Fruit fly (Drosophila melanogaster) whole organism, embryonic: ENCODE measurements around the gene CG33932.

Experiments
- CG10462 ChIP-seq: fragments of 200-800 bp; sonication (Bioruptor generic); optimal IDR thresholded peaks from 2 replicates; lab custom pipeline; 2016; ENCODE audit warnings: missing biosample characterization, missing genetic modification characterization
- CG11560 ChIP-seq: fragments of 200-800 bp; sonication (Bioruptor generic); IDR thresholded peaks from 3 replicates; pipeline ENCODE4 v1.3.6; 2022; ENCODE audit warnings: missing biosample characterization, missing genetic modification characterization
- CG13894 ChIP-seq: fragments of 200-800 bp; sonication (Bioruptor generic); optimal IDR thresholded peaks from 3 replicates; lab custom pipeline; 2018; ENCODE audit warnings: missing biosample characterization, mild to moderate bottlenecking, missing genetic modification characterization, moderate library complexity
- CG14014 ChIP-seq: fragments of 200-800 bp; sonication (Bioruptor generic); IDR thresholded peaks from 2 replicates; pipeline ENCODE4 v1.3.6; 2022; ENCODE audit warnings: missing biosample characterization, missing genetic modification characterization
- CG15011 ChIP-seq: fragments of 200-800 bp; sonication (Bioruptor generic); optimal IDR thresholded peaks from 3 replicates; lab custom pipeline; 2018; ENCODE audit warnings: missing biosample characterization, mild to moderate bottlenecking, missing genetic modification characterization
- CG16815 ChIP-seq: fragments of 200-800 bp; sonication (Bioruptor generic); optimal IDR thresholded peaks from 3 replicates; lab custom pipeline; 2017; ENCODE audit warnings: missing biosample characterization, mild to moderate bottlenecking, missing genetic modification characterization
- CG2199 ChIP-seq: fragments of 200-800 bp; sonication (Bioruptor generic); IDR thresholded peaks from 3 replicates; pipeline ENCODE4 v1.3.6; 2022; ENCODE audit warnings: missing biosample characterization, missing genetic modification characterization
- CG2678 ChIP-seq: fragments of 200-800 bp; sonication (Bioruptor generic); optimal IDR thresholded peaks from 3 replicates; lab custom pipeline; 2019; ENCODE audit warnings: missing biosample characterization, mild to moderate bottlenecking, missing genetic modification characterization, moderate library complexity
- CG34224 ChIP-seq: fragments of 200-800 bp; sonication (Bioruptor generic); IDR thresholded peaks from 3 replicates; pipeline ENCODE4 v1.3.6; 2022; ENCODE audit warnings: missing biosample characterization, missing genetic modification characterization; ENCODE audit not compliant: partially characterized antibody
- CG3995 ChIP-seq: fragments of 200-800 bp; sonication (Bioruptor generic); optimal IDR thresholded peaks from 3 replicates; lab custom pipeline; 2016; ENCODE audit warnings: missing biosample characterization, missing genetic modification characterization
- CG43689 ChIP-seq: fragments of 200-800 bp; sonication (Bioruptor generic); IDR thresholded peaks from 2 replicates; pipeline ENCODE4 v1.3.6; 2022; ENCODE audit warnings: missing biosample characterization, missing genetic modification characterization
- CG4617 ChIP-seq: fragments of 200-800 bp; sonication (Bioruptor generic); optimal IDR thresholded peaks from 3 replicates; lab custom pipeline; 2016; ENCODE audit warnings: missing biosample characterization, missing genetic modification characterization, borderline replicate concordance
- CG4707 ChIP-seq: fragments of 200-800 bp; sonication (Bioruptor generic); optimal IDR thresholded peaks from 2 replicates; lab custom pipeline; 2018; ENCODE audit warnings: missing biosample characterization, mild to moderate bottlenecking, missing genetic modification characterization, moderate library complexity
- CG6854 ChIP-seq: fragments of 200-800 bp; sonication (Bioruptor generic); optimal IDR thresholded peaks from 3 replicates; lab custom pipeline; 2017; ENCODE audit warnings: missing biosample characterization, mild to moderate bottlenecking, missing genetic modification characterization
- CG7271 ChIP-seq: fragments of 200-800 bp; sonication (Bioruptor generic); optimal IDR thresholded peaks from 2 replicates; lab custom pipeline; 2018; ENCODE audit warnings: missing biosample characterization, mild to moderate bottlenecking, missing genetic modification characterization, moderate library complexity
- CG7928 ChIP-seq: fragments of 200-800 bp; sonication (Bioruptor generic); optimal IDR thresholded peaks from 2 replicates; lab custom pipeline; 2017; ENCODE audit warnings: missing biosample characterization, mild to moderate bottlenecking, missing genetic modification characterization
- CG8388 ChIP-seq: fragments of 200-800 bp; sonication (Bioruptor generic); optimal IDR thresholded peaks from 2 replicates; lab custom pipeline; 2019; ENCODE audit warnings: missing biosample characterization, mild to moderate bottlenecking, missing genetic modification characterization, moderate library complexity
- CG9932 ChIP-seq: fragments of 200-800 bp; sonication (Bioruptor generic); IDR thresholded peaks from 2 replicates; pipeline ENCODE4 v1.3.6; 2022; ENCODE audit warnings: missing biosample characterization, missing genetic modification characterization
- CHES-1-like ChIP-seq: fragments of 200-800 bp; sonication (Bioruptor generic); optimal IDR thresholded peaks from 2 replicates; lab custom pipeline; 2016; ENCODE audit warnings: missing biosample characterization, missing genetic modification characterization
- CTCF ChIP-seq: fragments of 200-800 bp; sonication (Bioruptor generic); optimal IDR thresholded peaks from 2 replicates; lab custom pipeline; 2017; ENCODE audit warnings: missing biosample characterization, mild to moderate bottlenecking, missing genetic modification characterization, moderate library complexity
- Dad ChIP-seq: fragments of 200-800 bp; sonication (Bioruptor generic); optimal IDR thresholded peaks from 3 replicates; lab custom pipeline; 2016; ENCODE audit warnings: missing biosample characterization, missing genetic modification characterization
- Dbx ChIP-seq: fragments of 200-800 bp; sonication (Bioruptor generic); IDR thresholded peaks from 3 replicates; pipeline ENCODE4 v1.3.6; 2022; ENCODE audit warnings: missing biosample characterization, missing genetic modification characterization
- E2f1 ChIP-seq: fragments of 200-800 bp; sonication (Bioruptor generic); IDR thresholded peaks from 2 replicates; pipeline ENCODE4 v1.3.6; 2022; ENCODE audit warnings: missing biosample characterization, missing genetic modification characterization
- Ets65A ChIP-seq: fragments of 200-800 bp; sonication (Bioruptor generic); peaks from one replicate; lab custom pipeline; 2016; ENCODE audit warnings: missing biosample characterization, missing genetic modification characterization
- Fer1 ChIP-seq: fragments of 200-800 bp; sonication (Bioruptor generic); optimal IDR thresholded peaks from 2 replicates; lab custom pipeline; 2017; ENCODE audit warnings: missing biosample characterization, mild to moderate bottlenecking, missing genetic modification characterization
- Fer2 ChIP-seq: fragments of 200-800 bp; sonication (Bioruptor generic); optimal IDR thresholded peaks from 2 replicates; lab custom pipeline; 2018; ENCODE audit warnings: missing biosample characterization, mild to moderate bottlenecking, missing genetic modification characterization, moderate library complexity
- HHEX ChIP-seq: fragments of 200-800 bp; sonication (Bioruptor generic); optimal IDR thresholded peaks from 3 replicates; lab custom pipeline; 2017; ENCODE audit warnings: missing biosample characterization, mild to moderate bottlenecking, missing genetic modification characterization, missing genetic modification reagents
- Hand ChIP-seq: fragments of 200-800 bp; sonication (Bioruptor generic); optimal IDR thresholded peaks from 2 replicates; lab custom pipeline; 2017; ENCODE audit warnings: mild to moderate bottlenecking, missing biosample characterization, missing genetic modification reagents, missing genetic modification characterization
- Hmx ChIP-seq: fragments of 200-800 bp; sonication (Bioruptor generic); optimal IDR thresholded peaks from 2 replicates; lab custom pipeline; 2016; ENCODE audit warnings: missing biosample characterization, missing genetic modification characterization
- Lim3 ChIP-seq: fragments of 200-800 bp; sonication (Bioruptor generic); IDR thresholded peaks from 2 replicates; pipeline ENCODE4 v1.3.6; 2022; ENCODE audit warnings: missing biosample characterization, missing genetic modification characterization
- Neu2 ChIP-seq: fragments of 200-800 bp; sonication (Bioruptor generic); optimal IDR thresholded peaks from 3 replicates; lab custom pipeline; 2016; ENCODE audit warnings: missing biosample characterization, missing genetic modification characterization, borderline replicate concordance
- Oaz ChIP-seq: fragments of 200-800 bp; sonication (Bioruptor generic); IDR thresholded peaks from 2 replicates; pipeline ENCODE4 v1.3.6; 2022; ENCODE audit warnings: missing biosample characterization, missing genetic modification characterization
- Ptx1 ChIP-seq: fragments of 200-800 bp; sonication (Bioruptor generic); IDR thresholded peaks from 2 replicates; pipeline ENCODE4 v1.3.6; 2022; ENCODE audit warnings: missing biosample characterization, missing genetic modification characterization
- Scr ChIP-seq: fragments of 200-800 bp; sonication (Bioruptor generic); IDR thresholded peaks from 2 replicates; pipeline ENCODE4 v1.3.6; 2022; ENCODE audit warnings: missing biosample characterization, missing genetic modification characterization; ENCODE audit not compliant: partially characterized antibody
- ash1 ChIP-seq: fragments of 200-800 bp; sonication (Bioruptor generic); optimal IDR thresholded peaks from 2 replicates; lab custom pipeline; 2018; ENCODE audit warnings: missing biosample characterization, mild to moderate bottlenecking, missing genetic modification characterization
- cad ChIP-seq: fragments of >200 bp; optimal IDR thresholded peaks from 2 replicates; lab custom pipeline; 2017; ENCODE audit warnings: missing biosample characterization, missing genetic modification characterization
- chif ChIP-seq, 2 experiments: fragments of 200-800 bp; sonication (Bioruptor generic); optimal IDR thresholded peaks; 3 replicates each; lab custom pipeline; 2016; ENCODE audit warnings: missing biosample characterization in 2 of 2, missing genetic modification characterization in 2 of 2
- chinmo ChIP-seq: fragments of 200-800 bp; sonication (Bioruptor generic); IDR thresholded peaks from 4 replicates; pipeline ENCODE4 v1.3.6; 2022; ENCODE audit warnings: missing biosample characterization, missing genetic modification characterization; ENCODE audit not compliant: partially characterized antibody
- disco-r ChIP-seq: fragments of 200-800 bp; sonication (Bioruptor generic); optimal IDR thresholded peaks from 2 replicates; lab custom pipeline; 2016; ENCODE audit warnings: missing biosample characterization, missing genetic modification characterization
- gcm2 ChIP-seq: fragments of 200-800 bp; sonication (Bioruptor generic); optimal IDR thresholded peaks from 2 replicates; lab custom pipeline; 2016; ENCODE audit warnings: missing biosample characterization, missing genetic modification characterization
- ken ChIP-seq: fragments of 200-800 bp; sonication (Bioruptor generic); IDR thresholded peaks from 3 replicates; pipeline ENCODE4 v1.3.6; 2022; ENCODE audit warnings: missing biosample characterization, missing genetic modification characterization
- lola ChIP-seq, 3 experiments: fragments of >200 bp in 2 of 3; fragments of 200-800 bp in 1 of 3; sonication (Bioruptor generic) in 1 of 3; optimal IDR thresholded peaks; 2 replicates each; lab custom pipeline; 2017 to 2019; ENCODE audit warnings: missing biosample characterization in 3 of 3, missing genetic modification characterization in 3 of 3, mild to moderate bottlenecking in 1 of 3, moderate library complexity in 1 of 3
- salm ChIP-seq: fragments of 200-800 bp; sonication (Bioruptor generic); optimal IDR thresholded peaks from 2 replicates; lab custom pipeline; 2018; ENCODE audit warnings: missing biosample characterization, mild to moderate bottlenecking, missing genetic modification characterization
- scrt ChIP-seq: fragments of 200-800 bp; sonication (Bioruptor generic); optimal IDR thresholded peaks from 2 replicates; lab custom pipeline; 2018; ENCODE audit warnings: missing biosample characterization, mild to moderate bottlenecking, missing genetic modification characterization, moderate library complexity
- sd ChIP-seq: fragments of 200-800 bp; sonication (Bioruptor generic); optimal IDR thresholded peaks from 3 replicates; lab custom pipeline; 2018; ENCODE audit warnings: missing biosample characterization, mild to moderate bottlenecking, missing genetic modification characterization, moderate library complexity
- shn ChIP-seq: fragments of 200-800 bp; sonication (Bioruptor generic); optimal IDR thresholded peaks from 3 replicates; lab custom pipeline; 2016; ENCODE audit warnings: missing biosample characterization, missing genetic modification characterization
- trem ChIP-seq: fragments of 200-800 bp; optimal IDR thresholded peaks from 3 replicates; lab custom pipeline; 2019; ENCODE audit warnings: missing biosample characterization, mild to moderate bottlenecking, missing genetic modification characterization, moderate library complexity
- z ChIP-seq: fragments of 200-800 bp; sonication (Bioruptor generic); IDR thresholded peaks from 3 replicates; pipeline ENCODE4 v1.3.6; 2022; ENCODE audit warnings: missing biosample characterization, missing genetic modification characterization
- zfh1 ChIP-seq: fragments of 200-800 bp; sonication (Bioruptor generic); IDR thresholded peaks from 3 replicates; pipeline ENCODE4 v1.3.6; 2022; ENCODE audit warnings: missing biosample characterization, missing genetic modification characterization

CG33932 gene

dm6 chrX:19694792-19695558 lies 49.3 kb upstream of the CG33932 start, which contains the start of gene CG14229 (continued):
- no peak for TF ChIP-seq CG15011 (GFP tag; lab: Kevin White, UChicago)
- TF ChIP-seq ken: no peak
- TF ChIP-seq shn (GFP tag; lab: Kevin White, UChicago): no peak
- no peak for TF ChIP-seq CG10462 (GFP tag; lab: Kevin White, UChicago)
- TF ChIP-seq CG2678 (tag; lab: Kevin White, UChicago): peak; percentile 7
- TF ChIP-seq, all 482 proteins: peak for 76

dm6 chrX:19696845-19697244 lies 47.4 kb upstream of the CG33932 start, which contains the start of gene Cdc42:
Gene Cdc42 (plus strand): TSS chrX:19697091.
- TF ChIP-seq Oaz: no peak
- TF ChIP-seq Fer2 (tag; lab: Kevin White, UChicago): no peak
- no peak for TF ChIP-seq E2f1 (GFP tag; lab: Robert Waterston, UW)
- TF ChIP-seq disco-r (GFP tag; lab: Kevin White, UChicago): no peak
- no peak for TF ChIP-seq CG2199 (GFP tag; lab: Robert Waterston, UW)
- no peak for TF ChIP-seq CG7271 (tag; lab: Kevin White, UChicago)
- no peak for TF ChIP-seq CHES-1-like (GFP tag; lab: Kevin White, UChicago)
- TF ChIP-seq CG13894: peak; percentile 61
- TF ChIP-seq CG4707 (GFP tag; lab: Kevin White, UChicago): no peak
- no peak for TF ChIP-seq Hand (GFP tag; lab: Kevin White, UChicago)
- TF ChIP-seq Ptx1: no peak
- TF ChIP-seq chinmo (GFP tag; lab: Robert Waterston, UW): no peak
- TF ChIP-seq CG4617 (GFP tag; lab: Kevin White, UChicago): peak; percentile 51
- TF ChIP-seq Fer1: no peak
- TF ChIP-seq Lim3 (GFP tag; lab: Robert Waterston, UW): no peak
- TF ChIP-seq Dad (GFP tag; lab: Kevin White, UChicago): no peak
- no peak for TF ChIP-seq salm (tag; lab: Kevin White, UChicago)
- no peak for TF ChIP-seq CG16815 (GFP tag; lab: Kevin White, UChicago)
- no peak for TF ChIP-seq CG7928 (GFP tag; lab: Kevin White, UChicago)
- no peak for TF ChIP-seq Hmx
- no peak for TF ChIP-seq scrt (GFP tag; lab: Kevin White, UChicago)
- TF ChIP-seq chif (GFP tag; optimal IDR thresholded peaks at IDR 0.05; lab: Kevin White, UChicago): no peak
- 0 out of 2 replicates have a peak, but pooled peaks have one; percentile 13 for TF ChIP-seq Scr (GFP tag; lab: Robert Waterston, UW)
- no peak for TF ChIP-seq Neu2 (GFP tag; lab: Kevin White, UChicago)
- no peak for TF ChIP-seq CG6854 (GFP tag; lab: Kevin White, UChicago)
- no peak for TF ChIP-seq CG43689
- TF ChIP-seq cad (GFP tag; lab: Kevin White, UChicago): no peak
- TF ChIP-seq z (GFP tag; lab: Robert Waterston, UW): no peak
- no peak for TF ChIP-seq CG14014 (GFP tag; lab: Robert Waterston, UW)
- no peak for TF ChIP-seq CG11560 (tag; lab: Robert Waterston, UW)
- peak; percentile 2 for TF ChIP-seq sd (tag; lab: Kevin White, UChicago)
- peak; percentile 34; the same call in 2 of the 3 replicates for TF ChIP-seq zfh1 (GFP tag; lab: Robert Waterston, UW)
- no peak for TF ChIP-seq CG34224 (GFP tag; lab: Robert Waterston, UW)
- TF ChIP-seq gcm2 (GFP tag; lab: Kevin White, UChicago): no peak
- no peak for TF ChIP-seq HHEX (GFP tag; lab: Kevin White, UChicago)
- TF ChIP-seq CG9932 (GFP tag; lab: Robert Waterston, UW): peak; percentile 41; the same call in 1 of the 2 replicates
- TF ChIP-seq CTCF (GFP tag; lab: Kevin White, UChicago): no peak
- TF ChIP-seq Ets65A: no peak
- no peak for TF ChIP-seq lola (GFP tag; optimal IDR thresholded peaks at IDR 0.05; lab: Kevin White, UChicago)
- no peak for TF ChIP-seq ash1 (GFP tag; lab: Kevin White, UChicago)
- TF ChIP-seq Dbx: no peak
- no peak for TF ChIP-seq CG8388 (GFP tag; lab: Kevin White, UChicago)
- peak; percentile 92 for TF ChIP-seq CG3995 (GFP tag; lab: Kevin White, UChicago)
- peak; percentile 19 for TF ChIP-seq trem (tag; lab: Kevin White, UChicago)
